Worm (Caenorhabditis elegans) whole organism, L4 larva: Measurements from ENCODE around the gene C25G4.7.

Experiments used
- D1046.2 ChIP-seq: fragments of 200-800 bp; sonication (Bioruptor generic); IDR thresholded peaks from 2 replicates; pipeline ENCODE4 v1.3.6; 2022; ENCODE audit warnings: missing genetic modification characterization, missing compliant biosample characterization
- F10B5.3 ChIP-seq: sonication (generic microtip); optimal IDR thresholded peaks from 2 replicates; lab custom pipeline; 2016; ENCODE audit warnings: mild to moderate bottlenecking, missing genetic modification characterization, missing compliant biosample characterization
- R02D3.7 ChIP-seq: fragments of 150-350 bp; sonication (generic microtip); optimal IDR thresholded peaks from 3 replicates; lab custom pipeline; 2014; ENCODE audit warnings: missing biosample characterization, missing genetic modification characterization
- T26A8.4 ChIP-seq: fragments of 200-800 bp; sonication (Bioruptor generic); IDR thresholded peaks from 2 replicates; pipeline ENCODE4 v1.3.6; 2022; ENCODE audit warnings: missing genetic modification characterization, missing compliant biosample characterization
- Y105C5A.15 ChIP-seq: fragments of 200-800 bp; sonication (Bioruptor generic); IDR thresholded peaks from 2 replicates; pipeline ENCODE4 v1.3.6; 2022; ENCODE audit warnings: missing genetic modification characterization, missing compliant biosample characterization
- Y75B8A.6 ChIP-seq: fragments of 200-800 bp; sonication (Bioruptor generic); IDR thresholded peaks from 2 replicates; pipeline ENCODE4 v1.3.6; 2022; ENCODE audit warnings: missing genetic modification reagents, missing genetic modification characterization, missing compliant biosample characterization
- ZK337.2 ChIP-seq: fragments of 200-800 bp; sonication (Bioruptor generic); IDR thresholded peaks from 2 replicates; pipeline ENCODE4 v1.3.6; 2022; ENCODE audit warnings: missing genetic modification reagents, missing genetic modification characterization, missing compliant biosample characterization
- aha-1 ChIP-seq: fragments of 150-350 bp; peaks from one replicate; lab custom pipeline; 2014; ENCODE audit warnings: missing biosample characterization, missing genetic modification characterization
- aly-2 ChIP-seq: sonication (generic microtip); optimal IDR thresholded peaks from 2 replicates; lab custom pipeline; 2018; ENCODE audit warnings: missing biosample characterization, missing genetic modification characterization
- ama-1 ChIP-seq: fragments of 150-350 bp; optimal IDR thresholded peaks from 2 replicates; lab custom pipeline; 2014; ENCODE audit warnings: inconsistent platforms, mixed read lengths
- ceh-32 ChIP-seq: sonication (generic microtip); optimal IDR thresholded peaks from 2 replicates; lab custom pipeline; 2016; ENCODE audit warnings: mild to moderate bottlenecking, missing genetic modification characterization, missing compliant biosample characterization; ENCODE audit not compliant: poor library complexity
- ceh-82 ChIP-seq: sonication (generic microtip); optimal IDR thresholded peaks from 2 replicates; lab custom pipeline; 2017; ENCODE audit warnings: missing biosample characterization, missing genetic modification characterization
- ctbp-1 ChIP-seq: fragments of 200-800 bp; sonication (Bioruptor generic); IDR thresholded peaks from 2 replicates; pipeline ENCODE4 v1.3.6; 2022; ENCODE audit warnings: missing genetic modification reagents, missing genetic modification characterization, missing compliant biosample characterization
- daf-12 ChIP-seq: fragments of 150-350 bp; optimal IDR thresholded peaks from 2 replicates; lab custom pipeline; 2014; ENCODE audit warnings: missing biosample characterization, missing genetic modification reagents, missing genetic modification characterization
- daf-19 ChIP-seq: fragments of 200-800 bp; sonication (Bioruptor generic); conservative IDR thresholded peaks from 2 replicates; pipeline ENCODE4 v1.3.6; 2022; ENCODE audit warnings: missing genetic modification characterization, missing compliant biosample characterization
- dmd-6 ChIP-seq: fragments of 200-800 bp; sonication (Bioruptor generic); IDR thresholded peaks from 2 replicates; pipeline ENCODE4 v1.3.6; 2022; ENCODE audit warnings: missing genetic modification reagents, missing genetic modification characterization, missing compliant biosample characterization
- dmd-8 ChIP-seq: fragments of 200-800 bp; sonication (Bioruptor generic); IDR thresholded peaks from 2 replicates; pipeline ENCODE4 v1.3.6; 2022; ENCODE audit warnings: missing genetic modification characterization, missing compliant biosample characterization
- dpl-1 ChIP-seq: fragments of 150-350 bp; optimal IDR thresholded peaks from 2 replicates; lab custom pipeline; 2014; ENCODE audit warnings: missing biosample characterization, missing genetic modification reagents, missing genetic modification characterization
- duxl-1 ChIP-seq: sonication (generic microtip); optimal IDR thresholded peaks from 2 replicates; lab custom pipeline; 2016; ENCODE audit warnings: mild to moderate bottlenecking, missing genetic modification characterization, moderate library complexity, missing compliant biosample characterization; ENCODE audit not compliant: poor library complexity
- gei-8 ChIP-seq: fragments of 200-800 bp; sonication (Bioruptor generic); optimal IDR thresholded peaks from 2 replicates; lab custom pipeline; 2018; ENCODE audit warnings: mild to moderate bottlenecking, missing genetic modification characterization, missing compliant biosample characterization
- hif-1 ChIP-seq, 2 experiments: sonication (generic microtip); optimal IDR thresholded peaks; 2 replicates each; lab custom pipeline; 2016 to 2017; ENCODE audit warnings: missing compliant biosample characterization in 2 of 2, missing genetic modification characterization in 2 of 2, missing genetic modification reagents in 2 of 2, missing genotype in 2 of 2, mild to moderate bottlenecking in 1 of 2
- hlh-11 ChIP-seq: fragments of 200-800 bp; sonication (Bioruptor generic); optimal IDR thresholded peaks from 2 replicates; lab custom pipeline; 2018; ENCODE audit warnings: mild to moderate bottlenecking, missing genetic modification characterization, missing compliant biosample characterization
- lim-7 ChIP-seq: fragments of 200-800 bp; sonication (Bioruptor generic); IDR thresholded peaks from 2 replicates; pipeline ENCODE4 v1.3.6; 2022; ENCODE audit warnings: missing genetic modification characterization, missing compliant biosample characterization
- lin-39 ChIP-seq: fragments of 150-350 bp; optimal IDR thresholded peaks from 2 replicates; lab custom pipeline; 2014; ENCODE audit warnings: missing biosample characterization, missing genetic modification reagents, missing genetic modification characterization
- lir-3 ChIP-seq: sonication (generic microtip); optimal IDR thresholded peaks from 2 replicates; lab custom pipeline; 2016; ENCODE audit warnings: mild to moderate bottlenecking, missing genetic modification characterization, missing compliant biosample characterization
- madf-5 ChIP-seq, 2 experiments: fragments of 200-800 bp; sonication (Bioruptor generic); IDR thresholded peaks; 2 replicates each; pipeline ENCODE4 v1.3.6; 2022; ENCODE audit warnings: missing compliant biosample characterization in 2 of 2, missing genetic modification characterization in 2 of 2
- mdl-1 ChIP-seq, 2 experiments: fragments of 150-350 bp in 1 of 2; sonication (generic microtip) in 1 of 2; optimal IDR thresholded peaks; 2 replicates each; lab custom pipeline; 2014 to 2017; ENCODE audit warnings: missing biosample characterization in 2 of 2, missing genetic modification characterization in 2 of 2
- mes-2 ChIP-seq: sonication (generic microtip); optimal IDR thresholded peaks from 2 replicates; lab custom pipeline; 2016; ENCODE audit warnings: missing genotype, mild to moderate bottlenecking, missing genetic modification characterization, missing compliant biosample characterization; ENCODE audit not compliant: poor library complexity, severe bottlenecking
- nhr-10 ChIP-seq: fragments of 150-350 bp; optimal IDR thresholded peaks from 2 replicates; lab custom pipeline; 2014; ENCODE audit warnings: missing biosample characterization, missing genetic modification characterization
- nhr-111 ChIP-seq: fragments of 200-800 bp; sonication (Bioruptor generic); optimal IDR thresholded peaks from 2 replicates; lab custom pipeline; 2018; ENCODE audit warnings: mild to moderate bottlenecking, missing genetic modification characterization, missing compliant biosample characterization
- nhr-25 ChIP-seq: sonication (generic microtip); optimal IDR thresholded peaks from 2 replicates; lab custom pipeline; 2017; ENCODE audit warnings: missing genetic modification characterization, mild to moderate bottlenecking, missing compliant biosample characterization, antibody characterized with exemption, moderate library complexity, borderline replicate concordance; ENCODE audit not compliant: insufficient read depth
- nhr-76 ChIP-seq: fragments of 150-350 bp; optimal IDR thresholded peaks from 2 replicates; lab custom pipeline; 2014; ENCODE audit warnings: missing biosample characterization, missing genetic modification characterization
- nhr-77 ChIP-seq: fragments of 150-350 bp; optimal IDR thresholded peaks from 2 replicates; lab custom pipeline; 2014; ENCODE audit warnings: missing biosample characterization, missing genetic modification characterization
- pha-4 ChIP-seq, 2 experiments: fragments of 150-350 bp in 1 of 2; fragments of 200-800 bp in 1 of 2; sonication (Bioruptor generic) in 1 of 2; IDR thresholded peaks in 1 of 2; optimal IDR thresholded peaks in 1 of 2; 2 replicates each; pipeline versions ENCODE4 v1.3.6 to Lab custom; 2014 to 2022; ENCODE audit warnings: missing genetic modification characterization in 2 of 2, missing genetic modification reagents in 2 of 2, missing biosample characterization in 1 of 2, missing compliant biosample characterization in 1 of 2
- php-3 ChIP-seq: fragments of 200-800 bp; sonication (Bioruptor generic); IDR thresholded peaks from 2 replicates; pipeline ENCODE4 v1.3.6; 2022; ENCODE audit warnings: missing genetic modification reagents, missing genetic modification characterization, missing compliant biosample characterization
- pqm-1 ChIP-seq: sonication (generic microtip); optimal IDR thresholded peaks from 2 replicates; lab custom pipeline; 2017; ENCODE audit warnings: missing biosample characterization, missing genetic modification characterization
- rbr-2 ChIP-seq: sonication (generic microtip); optimal IDR thresholded peaks from 2 replicates; lab custom pipeline; 2016; ENCODE audit warnings: missing genotype, missing genetic modification characterization, missing compliant biosample characterization
- sdz-12 ChIP-seq: fragments of 200-800 bp; sonication (Bioruptor generic); optimal IDR thresholded peaks from 2 replicates; lab custom pipeline; 2018; ENCODE audit warnings: mild to moderate bottlenecking, missing genetic modification characterization, missing compliant biosample characterization
- snpc-1.2 ChIP-seq: fragments of 200-800 bp; sonication (Bioruptor generic); IDR thresholded peaks from 2 replicates; pipeline ENCODE4 v1.3.6; 2022; ENCODE audit warnings: missing genetic modification reagents, missing genetic modification characterization, missing compliant biosample characterization
- snpc-4 ChIP-seq: fragments of 150-350 bp; optimal IDR thresholded peaks from 2 replicates; lab custom pipeline; 2014; ENCODE audit warnings: missing biosample characterization, missing genetic modification characterization
- spr-1 ChIP-seq: sonication (generic microtip); optimal IDR thresholded peaks from 2 replicates; lab custom pipeline; 2016; ENCODE audit warnings: mild to moderate bottlenecking, missing genetic modification characterization, missing compliant biosample characterization
- unc-130 ChIP-seq: sonication (generic microtip); optimal IDR thresholded peaks from 2 replicates; lab custom pipeline; 2016; ENCODE audit warnings: missing genetic modification reagents, missing genetic modification characterization, missing compliant biosample characterization
- vab-7 ChIP-seq: fragments of 200-800 bp; sonication (Bioruptor generic); IDR thresholded peaks from 2 replicates; pipeline ENCODE4 v1.3.6; 2022; ENCODE audit warnings: missing genetic modification reagents, missing genetic modification characterization, missing compliant biosample characterization
- zag-1 ChIP-seq: fragments of 150-350 bp; optimal IDR thresholded peaks from 2 replicates; lab custom pipeline; 2014; ENCODE audit warnings: missing biosample characterization, missing genetic modification characterization

C25G4.7 gene

ce11 chrIV:12416629-12417404 is 39.9 kb upstream of the C25G4.7 start (continued):
- TF ChIP-seq mdl-1 (tag; optimal IDR thresholded peaks at IDR 0.05; lab: Kevin White, UChicago) (no peak), ctbp-1 (GFP tag; lab: Robert Waterston, UW) (no peak), daf-19 (peak; percentile 63; the same call in 1 of the 2 replicates), T26A8.4 (GFP tag; lab: Robert Waterston, UW) (peak; percentile 19; the same call in 1 of the 2 replicates), Y105C5A.15 (GFP tag; lab: Robert Waterston, UW) (no peak), hlh-11 (tag; lab: Kevin White, UChicago) (peak; percentile 19), aha-1 (tag; lab: Kevin White, UChicago) (peak; percentile 20), hif-1 (tag; optimal IDR thresholded peaks at IDR 0.05; lab: Kevin White, UChicago) (no peak), R02D3.7 (tag; lab: Kevin White, UChicago) (no peak), duxl-1 (peak; percentile 9), rbr-2 (tag; lab: Kevin White, UChicago) (no peak), ama-1 (lab: Kevin White, UChicago) (no peak), dmd-8 (peak; percentile 42; the same call in 1 of the 2 replicates), madf-5 (GFP tag; IDR thresholded peaks at IDR 0.05; lab: Robert Waterston, UW) (no peak), spr-1 (tag; lab: Kevin White, UChicago) (peak; percentile 50), gei-8 (GFP tag; lab: Kevin White, UChicago) (peak; percentile 19), lir-3 (tag; lab: Kevin White, UChicago) (peak; percentile 45), snpc-4 (tag; lab: Kevin White, UChicago) (no peak), dpl-1 (GFP tag; lab: Kevin White, UChicago) (no peak), sdz-12 (peak; percentile 21), dmd-6 (GFP tag; lab: Robert Waterston, UW) (peak; percentile 35), nhr-77 (tag; lab: Kevin White, UChicago) (no peak), mes-2 (tag; lab: Kevin White, UChicago) (peak; percentile 56), ZK337.2 (no peak), lim-7 (GFP tag; lab: Robert Waterston, UW) (peak; percentile 63), aly-2 (tag; lab: Kevin White, UChicago) (no peak)
- TF ChIP-seq, all 104 proteins: peak for 32

ce11 chrIV:12417536-12418195 is 39.0 kb upstream of the C25G4.7 start, which contains the start of gene F08G5.3:
Gene F08G5.3, minus strand, starts transcription at chrIV:12417586.
- TF ChIP-seq duxl-1 (peak; percentile 37), R02D3.7 (tag; lab: Kevin White, UChicago) (no peak), daf-12 (tag; lab: Kevin White, UChicago) (no peak), vab-7 (GFP tag; lab: Robert Waterston, UW) (peak; percentile 91), pqm-1 (no peak), lin-39 (tag; lab: Kevin White, UChicago) (no peak), ceh-82 (tag; lab: Kevin White, UChicago) (no peak), pha-4 (GFP tag; IDR thresholded peaks at IDR 0.05; lab: Robert Waterston, UW) (peak; percentile 91), pha-4 (tag; optimal IDR thresholded peaks at IDR 0.05; lab: Kevin White, UChicago) (no peak), daf-19 (no peak), zag-1 (tag; lab: Kevin White, UChicago) (no peak), T26A8.4 (GFP tag; lab: Robert Waterston, UW) (peak; percentile 67), ceh-32 (tag; lab: Kevin White, UChicago) (no peak), dmd-6 (GFP tag; lab: Robert Waterston, UW) (peak; percentile 46), dpl-1 (GFP tag; lab: Kevin White, UChicago) (no peak), F10B5.3 (tag; lab: Kevin White, UChicago) (no peak), nhr-76 (tag; lab: Kevin White, UChicago) (no peak), rbr-2 (tag; lab: Kevin White, UChicago) (peak; percentile 47), nhr-111 (GFP tag; lab: Kevin White, UChicago) (peak; percentile 69), ctbp-1 (GFP tag; lab: Robert Waterston, UW) (peak; percentile 76), lim-7 (GFP tag; lab: Robert Waterston, UW) (peak; percentile 95), Y75B8A.6 (GFP tag; lab: Robert Waterston, UW) (0 out of 2 replicates have a peak, but pooled peaks have one; percentile 53), snpc-1.2 (GFP tag; lab: Robert Waterston, UW) (peak; percentile 91), aha-1 (tag; lab: Kevin White, UChicago) (no peak), nhr-77 (tag; lab: Kevin White, UChicago) (peak; percentile 32), nhr-10 (tag; lab: Kevin White, UChicago) (no peak), unc-130 (GFP tag; lab: Kevin White, UChicago) (peak; percentile 68), D1046.2 (GFP tag; lab: Robert Waterston, UW) (peak; percentile 82; the same call in 1 of the 2 replicates), php-3 (GFP tag; lab: Robert Waterston, UW) (peak; percentile 31; the same call in 1 of the 2 replicates), nhr-25 (tag; lab: Kevin White, UChicago) (no peak), ama-1 (lab: Kevin White, UChicago) (no peak)
